Worm (Caenorhabditis elegans) whole organism, L2 larva: ENCODE measurements around the gene fbxa-64.

Source experiments
- F13H6.1 ChIP-seq: sonication (generic microtip); optimal IDR thresholded peaks from 2 replicates; lab custom pipeline; 2016; ENCODE audit warnings: missing genetic modification characterization, missing compliant biosample characterization
- Y55F3AM.14 ChIP-seq: fragments of 200-800 bp; sonication (Bioruptor generic); optimal IDR thresholded peaks from 2 replicates; lab custom pipeline; 2018; ENCODE audit warnings: mild to moderate bottlenecking, missing genetic modification characterization, missing compliant biosample characterization
- ZK546.5 ChIP-seq: sonication (generic microtip); optimal IDR thresholded peaks from 2 replicates; lab custom pipeline; 2017; ENCODE audit warnings: missing biosample characterization, missing genetic modification characterization
- alr-1 ChIP-seq: fragments of 150-350 bp; optimal IDR thresholded peaks from 2 replicates; lab custom pipeline; 2014; ENCODE audit warnings: missing biosample characterization, missing genetic modification characterization
- aly-2 ChIP-seq: fragments of 150-350 bp; optimal IDR thresholded peaks from 2 replicates; lab custom pipeline; 2014; ENCODE audit warnings: missing biosample characterization, missing genetic modification characterization
- ama-1 ChIP-seq: fragments of 150-350 bp; optimal IDR thresholded peaks from 2 replicates; lab custom pipeline; 2018; ENCODE audit warnings: inconsistent platforms
- blmp-1 ChIP-seq: sonication (generic microtip); optimal IDR thresholded peaks from 2 replicates; lab custom pipeline; 2017; ENCODE audit warnings: missing genetic modification characterization, mild to moderate bottlenecking, missing compliant biosample characterization, antibody characterized with exemption, moderate library complexity; ENCODE audit not compliant: insufficient read depth
- ceh-16 ChIP-seq: fragments of 150-350 bp; optimal IDR thresholded peaks from 2 replicates; lab custom pipeline; 2014; ENCODE audit warnings: missing biosample characterization, missing genetic modification characterization
- ceh-82 ChIP-seq: fragments of 150-350 bp; optimal IDR thresholded peaks from 2 replicates; lab custom pipeline; 2014; ENCODE audit warnings: missing biosample characterization, missing genetic modification characterization
- egl-27 ChIP-seq: sonication (generic microtip); optimal IDR thresholded peaks from 3 replicates; lab custom pipeline; 2017; ENCODE audit warnings: missing biosample characterization, missing genetic modification reagents, missing genetic modification characterization
- elt-1 ChIP-seq: fragments of 150-350 bp; optimal IDR thresholded peaks from 2 replicates; lab custom pipeline; 2014; ENCODE audit warnings: missing biosample characterization, missing genetic modification characterization
- elt-3 ChIP-seq: sonication (generic microtip); optimal IDR thresholded peaks from 2 replicates; lab custom pipeline; 2017; ENCODE audit warnings: missing biosample characterization, missing genetic modification characterization
- fos-1 ChIP-seq: fragments of 150-350 bp; optimal IDR thresholded peaks from 2 replicates; lab custom pipeline; 2014; ENCODE audit warnings: missing biosample characterization, missing genetic modification characterization
- lin-11 ChIP-seq: fragments of 150-350 bp; sonication (generic microtip); optimal IDR thresholded peaks from 2 replicates; lab custom pipeline; 2014; ENCODE audit warnings: missing biosample characterization, missing genetic modification characterization, inconsistent platforms, mixed read lengths
- lsy-2 ChIP-seq, 2 experiments: fragments of 150-350 bp in 1 of 2; sonication (generic microtip) in 1 of 2; optimal IDR thresholded peaks; 2 replicates each; lab custom pipeline; 2014 to 2017; ENCODE audit warnings: missing biosample characterization in 2 of 2, missing genetic modification characterization in 2 of 2
- mab-5 ChIP-seq: fragments of 150-350 bp; optimal IDR thresholded peaks from 2 replicates; lab custom pipeline; 2014; ENCODE audit warnings: missing biosample characterization, missing genetic modification characterization
- mbf-1 ChIP-seq: sonication (generic microtip); optimal IDR thresholded peaks from 2 replicates; lab custom pipeline; 2017; ENCODE audit warnings: missing biosample characterization, missing genetic modification characterization
- mdl-1 ChIP-seq, 2 experiments: fragments of 150-350 bp in 1 of 2; sonication (generic microtip) in 1 of 2; optimal IDR thresholded peaks; 2 replicates each; lab custom pipeline; 2017; ENCODE audit warnings: missing biosample characterization in 2 of 2, missing genetic modification characterization in 2 of 2
- nhr-10 ChIP-seq: sonication (generic microtip); optimal IDR thresholded peaks from 2 replicates; lab custom pipeline; 2017; ENCODE audit warnings: missing biosample characterization, missing genetic modification characterization
- nhr-11 ChIP-seq: fragments of 150-350 bp; optimal IDR thresholded peaks from 2 replicates; lab custom pipeline; 2014; ENCODE audit warnings: missing biosample characterization, missing genetic modification characterization
- nhr-12 ChIP-seq: fragments of 150-350 bp; optimal IDR thresholded peaks from 2 replicates; lab custom pipeline; 2014; ENCODE audit warnings: missing biosample characterization, missing genetic modification characterization
- nhr-129 ChIP-seq: fragments of 150-350 bp; optimal IDR thresholded peaks from 2 replicates; lab custom pipeline; 2014; ENCODE audit warnings: missing biosample characterization, missing genetic modification characterization
- nhr-21 ChIP-seq: fragments of 150-350 bp; optimal IDR thresholded peaks from 2 replicates; lab custom pipeline; 2014; ENCODE audit warnings: missing biosample characterization, missing genetic modification characterization
- nhr-23 ChIP-seq: fragments of 150-350 bp; optimal IDR thresholded peaks from 2 replicates; lab custom pipeline; 2014; ENCODE audit warnings: missing biosample characterization, missing genetic modification reagents, missing genetic modification characterization
- nhr-25 ChIP-seq: fragments of 150-350 bp; sonication (generic microtip); optimal IDR thresholded peaks from 3 replicates; lab custom pipeline; 2014; ENCODE audit warnings: missing biosample characterization, missing genetic modification characterization
- nhr-6 ChIP-seq: fragments of 150-350 bp; optimal IDR thresholded peaks from 2 replicates; lab custom pipeline; 2014; ENCODE audit warnings: missing biosample characterization, missing genetic modification characterization
- peb-1 ChIP-seq: fragments of 150-350 bp; optimal IDR thresholded peaks from 2 replicates; lab custom pipeline; 2014; ENCODE audit warnings: missing biosample characterization, missing genetic modification characterization
- sem-4 ChIP-seq: fragments of 150-350 bp; optimal IDR thresholded peaks from 2 replicates; lab custom pipeline; 2014; ENCODE audit warnings: missing biosample characterization, missing genetic modification reagents, missing genetic modification characterization
- skn-1 ChIP-seq: sonication (generic microtip); optimal IDR thresholded peaks from 2 replicates; lab custom pipeline; 2017; ENCODE audit warnings: missing biosample characterization, missing genetic modification characterization
- sma-3 ChIP-seq: sonication (generic microtip); optimal IDR thresholded peaks from 2 replicates; lab custom pipeline; 2016; ENCODE audit warnings: missing genetic modification reagents, missing genetic modification characterization, missing compliant biosample characterization
- sma-9 ChIP-seq, 2 experiments: fragments of 150-350 bp in 1 of 2; sonication (generic microtip) in 1 of 2; optimal IDR thresholded peaks; 2 replicates each; lab custom pipeline; 2014 to 2016; ENCODE audit warnings: missing genetic modification characterization in 2 of 2, mild to moderate bottlenecking in 1 of 2, missing biosample characterization in 1 of 2, missing compliant biosample characterization in 1 of 2, missing genetic modification reagents in 1 of 2, moderate library complexity in 1 of 2
- snpc-4 ChIP-seq: fragments of 150-350 bp; optimal IDR thresholded peaks from 2 replicates; lab custom pipeline; 2014; ENCODE audit warnings: missing biosample characterization, missing genetic modification characterization
- unc-55 ChIP-seq: fragments of 150-350 bp; sonication (generic microtip); optimal IDR thresholded peaks from 3 replicates; lab custom pipeline; 2014; ENCODE audit warnings: missing biosample characterization, missing genetic modification reagents, missing genetic modification characterization
- unc-62 ChIP-seq: fragments of 150-350 bp; optimal IDR thresholded peaks from 2 replicates; lab custom pipeline; 2014; ENCODE audit warnings: missing biosample characterization, missing genetic modification reagents, missing genetic modification characterization
- zag-1 ChIP-seq: fragments of 150-350 bp; optimal IDR thresholded peaks from 2 replicates; lab custom pipeline; 2014; ENCODE audit warnings: missing biosample characterization, missing genetic modification characterization
- ztf-11 ChIP-seq: sonication (generic microtip); optimal IDR thresholded peaks from 2 replicates; lab custom pipeline; 2017; ENCODE audit warnings: missing biosample characterization, missing genetic modification characterization
- ztf-4 ChIP-seq: fragments of 150-350 bp; optimal IDR thresholded peaks from 2 replicates; lab custom pipeline; 2014; ENCODE audit warnings: missing biosample characterization, missing genetic modification characterization

The fbxa-64 gene

DNA sequence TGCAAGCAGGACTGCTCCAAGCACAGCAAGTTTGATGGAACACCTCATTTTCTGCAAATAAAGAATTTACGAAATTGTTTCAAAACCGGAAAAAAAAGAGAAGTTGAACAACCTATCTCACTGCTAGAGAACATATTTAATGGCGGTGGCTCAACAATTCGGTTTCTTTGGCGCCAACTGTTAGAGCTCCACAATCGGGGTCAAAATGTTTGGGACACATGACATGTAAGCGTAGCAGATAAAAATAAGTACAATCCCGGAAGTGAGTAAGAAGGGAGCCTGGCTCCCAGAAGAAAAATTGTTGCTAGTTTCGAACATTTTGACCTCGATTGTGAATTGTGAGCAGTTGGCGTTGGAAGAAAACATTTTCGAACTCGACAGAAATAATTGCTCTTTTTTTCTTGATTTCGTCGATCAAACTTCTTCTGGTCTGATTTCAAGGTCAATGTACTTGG is 18.8 kb downstream of the fbxa-64 start, which contains the start of gene T28A11.16:
T28A11.16 (minus strand) TSS at position 51 of the 455 bp plus-strand sequence.
- TF ChIP-seq mbf-1 (no peak), F13H6.1 (tag; lab: Kevin White, UChicago) (peak; percentile 30), sma-3 (GFP tag; lab: Kevin White, UChicago) (no peak), sma-9 (GFP tag; optimal IDR thresholded peaks at IDR 0.05; lab: Kevin White, UChicago) (peak; percentile 88), sma-9 (tag; optimal IDR thresholded peaks at IDR 0.05; lab: Kevin White, UChicago) (no peak), nhr-6 (tag; lab: Kevin White, UChicago) (no peak), nhr-23 (tag; lab: Kevin White, UChicago) (no peak), blmp-1 (tag; lab: Kevin White, UChicago) (no peak), peb-1 (tag; lab: Kevin White, UChicago) (no peak), elt-1 (no peak)

DNA sequence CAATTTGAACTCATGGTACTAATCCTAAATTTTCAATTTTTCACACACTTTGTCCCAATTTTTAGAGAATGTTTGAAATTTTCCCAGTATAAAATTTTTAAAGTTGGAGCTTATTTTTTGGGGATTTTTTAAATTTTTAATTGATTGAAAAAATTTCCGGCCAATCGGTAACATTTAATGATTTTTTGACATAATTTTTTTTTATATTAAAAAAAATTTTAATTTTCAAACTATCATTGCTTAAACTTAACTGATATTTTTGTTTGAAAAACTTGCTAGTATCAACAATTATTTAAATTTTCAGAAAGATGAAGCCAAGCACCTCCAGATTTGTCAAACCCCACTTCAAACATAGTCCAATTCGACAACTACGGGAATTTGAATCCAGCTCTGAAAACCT is 20.7 kb downstream of the fbxa-64 start, which contains the start of gene T28A11.22:
T28A11.22 (plus strand) TSS at position 301 of the 400 bp plus-strand sequence.
- TF ChIP-seq aly-2 = no peak
- TF ChIP-seq peb-1 (tag; lab: Kevin White, UChicago) = no peak
- no peak for TF ChIP-seq sma-9 (GFP tag; optimal IDR thresholded peaks at IDR 0.05; lab: Kevin White, UChicago)
- TF ChIP-seq sma-9 (tag; optimal IDR thresholded peaks at IDR 0.05; lab: Kevin White, UChicago) = no peak
- TF ChIP-seq nhr-129 (tag; lab: Kevin White, UChicago) = no peak
- TF ChIP-seq unc-62 (GFP tag; lab: Kevin White, UChicago) = no peak
- TF ChIP-seq ceh-16 (tag; lab: Kevin White, UChicago) = no peak
- no peak for TF ChIP-seq snpc-4
- no peak for TF ChIP-seq ceh-82 (tag; lab: Kevin White, UChicago)
- TF ChIP-seq mdl-1 (tag; optimal IDR thresholded peaks at IDR 0.05; lab: Kevin White, UChicago) = no peak
- TF ChIP-seq sma-3 (GFP tag; lab: Kevin White, UChicago) = no peak
- no peak for TF ChIP-seq lsy-2 (tag; optimal IDR thresholded peaks at IDR 0.05; lab: Kevin White, UChicago)
- TF ChIP-seq elt-1 = no peak
- TF ChIP-seq nhr-21 (tag; lab: Kevin White, UChicago) = no peak
- no peak for TF ChIP-seq zag-1 (tag; lab: Kevin White, UChicago)
- TF ChIP-seq ztf-11 = no peak
- no peak for TF ChIP-seq nhr-11 (tag; lab: Kevin White, UChicago)
- TF ChIP-seq nhr-12 (tag; lab: Kevin White, UChicago) = no peak

- TF ChIP-seq ztf-11 = no peak
- TF ChIP-seq skn-1 (tag; lab: Kevin White, UChicago) = no peak
- TF ChIP-seq alr-1 (tag; lab: Kevin White, UChicago) = no peak
- TF ChIP-seq ama-1 (lab: Kevin White, UChicago) = no peak
- TF ChIP-seq lin-11 (tag; lab: Kevin White, UChicago) = no peak
- TF ChIP-seq unc-55 = no peak
- no peak for TF ChIP-seq nhr-23 (tag; lab: Kevin White, UChicago)
- no peak for TF ChIP-seq nhr-10 (tag; lab: Kevin White, UChicago)
- TF ChIP-seq sma-9 (GFP tag; optimal IDR thresholded peaks at IDR 0.05; lab: Kevin White, UChicago) = no peak
- TF ChIP-seq sma-9 (tag; optimal IDR thresholded peaks at IDR 0.05; lab: Kevin White, UChicago) = no peak
- no peak for TF ChIP-seq zag-1 (tag; lab: Kevin White, UChicago)
- no peak for TF ChIP-seq elt-1
- no peak for TF ChIP-seq sem-4 (tag; lab: Kevin White, UChicago)
- TF ChIP-seq ZK546.5 (tag; lab: Kevin White, UChicago) = no peak
- TF ChIP-seq fos-1 (tag; lab: Kevin White, UChicago) = no peak
- TF ChIP-seq egl-27 (tag; lab: Kevin White, UChicago) = no peak
- no peak for TF ChIP-seq blmp-1 (tag; lab: Kevin White, UChicago)
- TF ChIP-seq ztf-4 = no peak
These were observed 21.1 kb downstream of the fbxa-64 start for ce11 chrV:3256809-3257208.

DNA sequence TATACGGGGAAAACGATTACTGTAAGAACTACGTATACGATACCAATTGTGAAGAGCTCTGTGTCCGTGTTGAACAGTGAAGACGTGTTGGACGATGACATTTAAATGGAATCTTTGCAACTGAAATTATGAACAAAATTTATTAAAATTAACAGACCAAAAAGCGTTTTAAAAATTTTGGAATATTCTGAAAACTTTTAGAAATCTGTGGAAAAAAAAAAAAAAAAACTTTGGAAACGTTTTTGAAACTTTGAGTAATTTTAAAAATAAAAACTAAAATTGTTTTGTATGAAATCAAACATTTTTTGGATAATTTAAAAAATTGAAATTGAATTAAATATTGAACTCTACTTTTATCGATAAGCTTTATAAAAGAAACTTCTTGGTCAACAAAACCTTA is 21.9 kb downstream of the fbxa-64 start, which contains the start of gene srt-63:
srt-63 (minus strand) TSS at position 101 of the 400 bp plus-strand sequence.
- TF ChIP-seq mdl-1 (tag; optimal IDR thresholded peaks at IDR 0.05; lab: Kevin White, UChicago) (no peak), alr-1 (tag; lab: Kevin White, UChicago) (no peak), zag-1 (tag; lab: Kevin White, UChicago) (no peak), nhr-23 (tag; lab: Kevin White, UChicago) (no peak), ceh-16 (tag; lab: Kevin White, UChicago) (no peak), egl-27 (tag; lab: Kevin White, UChicago) (no peak), Y55F3AM.14 (GFP tag; lab: Kevin White, UChicago) (no peak), elt-3 (tag; lab: Kevin White, UChicago) (no peak), nhr-25 (no peak), snpc-4 (no peak), mab-5 (no peak), lin-11 (tag; lab: Kevin White, UChicago) (no peak), ztf-4 (no peak), nhr-129 (tag; lab: Kevin White, UChicago) (no peak)
